Worm (Caenorhabditis elegans): ENCODE data around the gene F59E12.15.
A peak's percentile ranks its signal among the peaks of the same experiment; 100 is the strongest.

F59E12.15 gene

DNA sequence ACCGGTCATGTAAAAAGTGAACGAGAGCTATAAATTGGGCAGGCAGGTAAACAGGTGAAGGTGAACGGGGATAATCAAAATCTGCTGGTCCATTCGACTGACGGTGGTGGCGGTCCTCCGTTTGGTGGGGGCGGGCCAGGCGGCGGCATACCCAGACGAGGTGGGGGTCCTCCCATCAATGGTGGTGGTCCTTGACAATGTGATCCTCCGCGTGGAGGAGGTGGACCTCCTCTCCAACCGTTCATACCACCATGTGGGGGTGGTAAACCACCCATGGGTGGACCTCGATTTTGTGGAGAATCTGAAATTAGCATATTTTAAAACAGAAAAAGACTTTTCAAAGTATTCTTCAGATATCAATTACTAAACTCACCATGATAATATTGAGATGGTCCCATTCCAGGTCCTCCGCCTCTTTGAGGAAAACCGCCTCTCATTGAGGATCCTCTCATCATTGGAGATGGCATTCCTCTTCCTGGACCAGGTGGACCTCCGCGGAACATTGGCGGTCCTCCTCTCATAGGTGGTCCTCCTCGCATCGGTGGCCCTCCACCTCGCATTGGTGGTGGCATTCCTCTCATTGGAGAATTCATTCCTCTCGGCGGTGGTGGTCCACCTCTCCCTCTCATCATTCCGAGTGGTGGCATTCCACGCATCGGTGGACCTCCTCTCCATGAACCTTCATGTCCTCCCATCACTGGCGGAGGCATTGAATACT lies 12.3 kb upstream of the F59E12.15 start:
- TF ChIP-seq alr-1 (tag; optimal IDR thresholded peaks at IDR 0.05) (no peak), snpc-4 (tag; optimal IDR thresholded peaks at IDR 0.05) (no peak), nhr-129 (tag; optimal IDR thresholded peaks at IDR 0.05) (no peak), nhr-237 (tag; optimal IDR thresholded peaks at IDR 0.05) (no peak), zag-1 (tag; optimal IDR thresholded peaks at IDR 0.05) (no peak), nhr-25 (tag; optimal IDR thresholded peaks at IDR 0.05) (no peak), nhr-11 (tag; optimal IDR thresholded peaks at IDR 0.05) (no peak), ceh-82 (tag; optimal IDR thresholded peaks at IDR 0.05) (no peak), fos-1 (tag; optimal IDR thresholded peaks at IDR 0.05) (no peak), mbf-1 (tag; optimal IDR thresholded peaks at IDR 0.05) (no peak), elt-1 (tag; optimal IDR thresholded peaks at IDR 0.05) (no peak), lsy-2 (tag; optimal IDR thresholded peaks at IDR 0.05) (no peak), egl-27 (tag; optimal IDR thresholded peaks at IDR 0.05) (no peak), lin-39 (tag; optimal IDR thresholded peaks at IDR 0.05) (no peak), ZK546.5 (tag; optimal IDR thresholded peaks at IDR 0.05) (no peak), nhr-6 (tag; optimal IDR thresholded peaks at IDR 0.05) (no peak), nhr-23 (tag; optimal IDR thresholded peaks at IDR 0.05) (no peak), peb-1 (tag; optimal IDR thresholded peaks at IDR 0.05) (no peak), ztf-11 (tag; optimal IDR thresholded peaks at IDR 0.05) (no peak), elt-3 (tag; optimal IDR thresholded peaks at IDR 0.05) (no peak)

DNA sequence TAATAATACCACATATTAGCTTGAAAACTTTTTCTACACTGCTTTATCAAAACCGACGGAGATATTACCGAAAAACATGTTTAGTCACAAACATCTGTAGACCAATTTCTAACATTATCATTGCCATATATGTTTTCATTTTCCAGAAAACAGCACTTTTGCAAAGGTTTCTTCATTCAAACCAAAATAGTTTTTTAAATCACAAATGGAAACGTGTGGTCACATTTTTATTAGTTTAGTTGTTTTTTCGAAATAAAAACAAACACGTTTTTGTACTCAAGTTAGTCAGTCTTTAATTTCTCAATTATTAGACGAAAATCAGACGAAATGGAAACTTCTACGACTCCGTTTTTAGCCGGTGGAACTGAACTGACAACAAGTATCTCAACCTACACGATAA lies 9.9 kb upstream of the F59E12.15 start, which contains the start of gene F59E12.3:
Gene F59E12.3 (plus strand): TSS at position 301 of the 400 bp plus-strand sequence.
- TF ChIP-seq nhr-12 (tag; optimal IDR thresholded peaks at IDR 0.05) (no peak), unc-55 (GFP tag; optimal IDR thresholded peaks at IDR 0.05) (no peak), elt-1 (tag; optimal IDR thresholded peaks at IDR 0.05) (no peak), gmeb-1 (tag; optimal IDR thresholded peaks at IDR 0.05) (no peak), nhr-10 (tag; optimal IDR thresholded peaks at IDR 0.05) (no peak), nhr-11 (tag; optimal IDR thresholded peaks at IDR 0.05) (no peak), R02D3.7 (tag; optimal IDR thresholded peaks at IDR 0.05) (no peak), skn-1 (tag; optimal IDR thresholded peaks at IDR 0.05) (no peak), blmp-1 (tag; optimal IDR thresholded peaks at IDR 0.05; ENCODE audit: insufficient read depth) (no peak), egl-27 (tag; optimal IDR thresholded peaks at IDR 0.05) (no peak), dmd-4 (tag; optimal IDR thresholded peaks at IDR 0.05) (no peak), nhr-25 (tag; optimal IDR thresholded peaks at IDR 0.05) (no peak), ama-1 (optimal IDR thresholded peaks at IDR 0.05) (no peak), mdl-1 (tag; optimal IDR thresholded peaks at IDR 0.05) (no peak)

ce11 chrII:5636826-5637225 lies 8.7 kb upstream of the F59E12.15 start, which contains the start of gene F59E12.8:
TSS of gene F59E12.8 (minus strand) at chrII:5636926.
- TF ChIP-seq blmp-1 (tag; optimal IDR thresholded peaks at IDR 0.05; ENCODE audit: insufficient read depth) = no peak
- no peak for TF ChIP-seq ZK546.5 (tag; optimal IDR thresholded peaks at IDR 0.05)
- no peak for TF ChIP-seq lin-13 (GFP tag; optimal IDR thresholded peaks at IDR 0.05)
- no peak for TF ChIP-seq zag-1 (tag; optimal IDR thresholded peaks at IDR 0.05)
- no peak for TF ChIP-seq alr-1 (tag; optimal IDR thresholded peaks at IDR 0.05)
- no peak for TF ChIP-seq nhr-237 (tag; optimal IDR thresholded peaks at IDR 0.05)
- no peak for TF ChIP-seq peb-1 (tag; optimal IDR thresholded peaks at IDR 0.05)
- no peak for TF ChIP-seq nhr-129 (tag; optimal IDR thresholded peaks at IDR 0.05)
- no peak for TF ChIP-seq C34F6.9 (tag; optimal IDR thresholded peaks at IDR 0.05)
- no peak for TF ChIP-seq ztf-4 (tag; optimal IDR thresholded peaks at IDR 0.05)
- TF ChIP-seq aly-2 (tag; optimal IDR thresholded peaks at IDR 0.05) = no peak
- no peak for TF ChIP-seq egl-27 (tag; optimal IDR thresholded peaks at IDR 0.05)
- TF ChIP-seq dmd-4 (tag; optimal IDR thresholded peaks at IDR 0.05) = no peak
- TF ChIP-seq ama-1 (optimal IDR thresholded peaks at IDR 0.05) = no peak
- TF ChIP-seq unc-55 (GFP tag; optimal IDR thresholded peaks at IDR 0.05) = no peak

- peak; percentile 60 for TF ChIP-seq C34F6.9 (tag; optimal IDR thresholded peaks at IDR 0.05)
- no peak for TF ChIP-seq zag-1 (tag; optimal IDR thresholded peaks at IDR 0.05)
- no peak for TF ChIP-seq nhr-77 (tag; optimal IDR thresholded peaks at IDR 0.05)
- peak; percentile 13 for TF ChIP-seq gmeb-1 (tag; optimal IDR thresholded peaks at IDR 0.05)
- no peak for TF ChIP-seq egl-27 (tag; optimal IDR thresholded peaks at IDR 0.05)
- no peak for TF ChIP-seq F13H6.1 (tag; optimal IDR thresholded peaks at IDR 0.05)
Measured at ce11 chrII:5633453-5633852, 5.3 kb upstream of the F59E12.15 start.

All from whole organism, L2 larva.